Worm (Caenorhabditis elegans) whole organism, early embryonic: ENCODE results near the gene ceh-74.

ENCODE experiments used
- B0310.2 ChIP-seq: sonication (generic microtip); optimal IDR thresholded peaks from 2 replicates; lab custom pipeline; 2016; ENCODE audit warnings: mild to moderate bottlenecking, missing genetic modification characterization, missing compliant biosample characterization
- ama-1 ChIP-seq: fragments of 150-350 bp; optimal IDR thresholded peaks from 2 replicates; lab custom pipeline; 2014
- ceh-13 ChIP-seq: fragments of 200-800 bp; sonication (Bioruptor generic); optimal IDR thresholded peaks from 2 replicates; lab custom pipeline; 2018; ENCODE audit warnings: mild to moderate bottlenecking, missing genetic modification characterization, missing compliant biosample characterization
- ceh-36 ChIP-seq: sonication (generic microtip); optimal IDR thresholded peaks from 2 replicates; lab custom pipeline; 2016; ENCODE audit warnings: missing genetic modification characterization, inconsistent platforms, missing compliant biosample characterization
- ets-7 ChIP-seq: sonication (generic microtip); optimal IDR thresholded peaks from 2 replicates; lab custom pipeline; 2016; ENCODE audit warnings: missing genotype, missing genetic modification characterization, missing compliant biosample characterization
- flt-1 ChIP-seq: fragments of 200-800 bp; sonication (Bioruptor generic); IDR thresholded peaks from 2 replicates; pipeline ENCODE4 v1.3.6; 2022; ENCODE audit warnings: missing genetic modification characterization, missing compliant biosample characterization
- hnd-1 ChIP-seq: sonication (generic microtip); optimal IDR thresholded peaks from 2 replicates; lab custom pipeline; 2016; ENCODE audit warnings: missing genetic modification characterization, missing compliant biosample characterization
- scrt-1 ChIP-seq: fragments of 200-800 bp; sonication (Bioruptor generic); IDR thresholded peaks from 2 replicates; pipeline ENCODE4 v1.3.6; 2022; ENCODE audit warnings: missing genetic modification characterization, missing compliant biosample characterization
- tbx-11 ChIP-seq: fragments of 200-800 bp; sonication (Bioruptor generic); IDR thresholded peaks from 2 replicates; pipeline ENCODE4 v1.3.6; 2022; ENCODE audit warnings: missing genetic modification characterization, missing compliant biosample characterization
- tra-4 ChIP-seq: sonication (generic microtip); optimal IDR thresholded peaks from 2 replicates; lab custom pipeline; 2017; ENCODE audit warnings: missing genetic modification characterization, missing compliant biosample characterization

DNA sequence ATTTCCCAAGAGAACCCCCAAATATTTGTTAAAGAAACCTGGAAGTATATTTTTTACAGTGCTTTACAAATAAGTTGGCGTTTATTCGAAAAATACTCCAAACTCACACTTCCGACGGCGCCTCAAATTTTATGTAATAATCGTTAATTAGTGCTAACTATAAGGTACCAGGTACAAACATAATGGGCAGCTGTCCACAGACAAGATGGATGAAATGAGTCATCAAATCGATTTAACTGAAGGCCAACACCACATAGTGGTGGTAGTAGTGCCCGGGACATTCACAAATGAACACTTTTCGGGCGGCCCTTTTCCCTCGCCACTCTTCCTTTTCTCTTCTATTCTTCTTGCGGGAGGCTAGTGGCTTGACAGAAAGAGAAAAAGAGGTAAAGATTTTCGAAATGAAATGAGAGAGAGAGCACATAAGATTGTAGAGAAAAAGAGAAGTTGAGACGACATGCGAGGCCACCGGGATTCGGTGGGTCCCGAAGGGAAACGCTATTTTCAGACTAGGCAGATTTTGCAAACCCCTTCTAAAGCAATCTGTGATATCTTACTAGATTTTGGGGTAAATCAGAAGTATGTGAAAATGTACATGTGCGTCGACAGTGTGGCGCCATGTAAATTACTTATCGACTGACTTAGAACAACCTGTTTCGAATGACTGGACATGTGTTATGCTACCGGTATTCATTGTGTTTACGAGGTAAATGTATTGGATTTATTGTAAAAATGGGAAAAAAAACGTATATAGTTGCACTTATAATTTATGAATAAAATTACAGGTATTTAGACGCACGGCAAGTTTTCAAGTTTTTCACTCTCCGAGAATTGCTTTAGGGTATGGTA lies 38.4 kb upstream of the ceh-74 start:
- no peak for TF ChIP-seq B0310.2
- TF ChIP-seq ama-1 (lab: Kevin White, UChicago): no peak
- no peak for TF ChIP-seq tbx-11 (GFP tag; lab: Robert Waterston, UW)
- no peak for TF ChIP-seq tra-4 (tag; lab: Kevin White, UChicago)
- no peak for TF ChIP-seq scrt-1
- TF ChIP-seq hnd-1 (tag; lab: Kevin White, UChicago): no peak
- no peak for TF ChIP-seq ceh-13
- TF ChIP-seq flt-1 (GFP tag; lab: Robert Waterston, UW): no peak
- TF ChIP-seq ceh-36: no peak
- TF ChIP-seq ets-7 (tag; lab: Kevin White, UChicago): no peak
